Worm (Caenorhabditis elegans) whole organism, late embryonic: ENCODE results near the gene F13E9.13.

Experiments used
- C38D4.7 ChIP-seq: fragments of 200-800 bp; sonication (Bioruptor generic); optimal IDR thresholded peaks from 2 replicates; lab custom pipeline; 2018; ENCODE audit warnings: mild to moderate bottlenecking, missing genetic modification characterization, moderate library complexity, missing compliant biosample characterization
- Y22D7AL.16 ChIP-seq: sonication (generic microtip); optimal IDR thresholded peaks from 2 replicates; lab custom pipeline; 2016; ENCODE audit warnings: missing genetic modification characterization, missing compliant biosample characterization
- ama-1 ChIP-seq: fragments of 150-350 bp; optimal IDR thresholded peaks from 2 replicates; lab custom pipeline; 2014
- ceh-2 ChIP-seq: sonication (generic microtip); optimal IDR thresholded peaks from 2 replicates; lab custom pipeline; 2016; ENCODE audit warnings: missing genotype, missing genetic modification characterization, missing compliant biosample characterization
- ceh-31 ChIP-seq: sonication (generic microtip); optimal IDR thresholded peaks from 2 replicates; lab custom pipeline; 2016; ENCODE audit warnings: missing genetic modification characterization, missing compliant biosample characterization
- ceh-45 ChIP-seq: fragments of 200-800 bp; sonication (Bioruptor generic); IDR thresholded peaks from 2 replicates; pipeline ENCODE4 v1.3.6; 2022; ENCODE audit warnings: missing genetic modification reagents, missing genetic modification characterization, missing compliant biosample characterization
- ceh-48 ChIP-seq: sonication (generic microtip); optimal IDR thresholded peaks from 2 replicates; lab custom pipeline; 2016; ENCODE audit warnings: missing genetic modification characterization, inconsistent platforms, missing compliant biosample characterization
- ceh-6 ChIP-seq: fragments of 200-800 bp; sonication (Bioruptor generic); optimal IDR thresholded peaks from 2 replicates; lab custom pipeline; 2018; ENCODE audit warnings: mild to moderate bottlenecking, missing genetic modification characterization, missing compliant biosample characterization
- ceh-9 ChIP-seq: sonication (generic microtip); optimal IDR thresholded peaks from 2 replicates; lab custom pipeline; 2016; ENCODE audit warnings: mild to moderate bottlenecking, missing genetic modification characterization, inconsistent platforms, missing compliant biosample characterization
- dmd-4 ChIP-seq: sonication (generic microtip); optimal IDR thresholded peaks from 2 replicates; lab custom pipeline; 2016; ENCODE audit warnings: borderline replicate concordance, missing genetic modification characterization, missing compliant biosample characterization
- elt-4 ChIP-seq: sonication (generic microtip); optimal IDR thresholded peaks from 2 replicates; lab custom pipeline; 2016; ENCODE audit warnings: missing genetic modification characterization, missing compliant biosample characterization
- ets-4 ChIP-seq: sonication (generic microtip); optimal IDR thresholded peaks from 2 replicates; lab custom pipeline; 2016; ENCODE audit warnings: missing genetic modification characterization, missing compliant biosample characterization
- eyg-1 ChIP-seq: sonication (generic microtip); optimal IDR thresholded peaks from 2 replicates; lab custom pipeline; 2016; ENCODE audit warnings: missing genotype, missing genetic modification characterization, missing compliant biosample characterization
- fkh-10 ChIP-seq: fragments of 150-350 bp; optimal IDR thresholded peaks from 2 replicates; lab custom pipeline; 2014; ENCODE audit warnings: missing biosample characterization, missing genetic modification reagents, missing genetic modification characterization
- fkh-6 ChIP-seq: sonication (generic microtip); optimal IDR thresholded peaks from 2 replicates; lab custom pipeline; 2016; ENCODE audit warnings: missing genetic modification characterization, missing compliant biosample characterization
- hlh-30 ChIP-seq: sonication (generic microtip); optimal IDR thresholded peaks from 2 replicates; lab custom pipeline; 2017; ENCODE audit warnings: antibody characterized with exemption, missing genetic modification characterization, missing compliant biosample characterization; ENCODE audit not compliant: insufficient read depth
- lim-6 ChIP-seq: sonication (generic microtip); optimal IDR thresholded peaks from 2 replicates; lab custom pipeline; 2016; ENCODE audit warnings: missing genetic modification characterization, missing compliant biosample characterization
- lin-11 ChIP-seq: fragments of 200-800 bp; sonication (Bioruptor generic); optimal IDR thresholded peaks from 2 replicates; lab custom pipeline; 2018; ENCODE audit warnings: mild to moderate bottlenecking, missing genetic modification characterization, missing compliant biosample characterization
- nfya-1 ChIP-seq: sonication (generic microtip); optimal IDR thresholded peaks from 2 replicates; lab custom pipeline; 2017; ENCODE audit warnings: missing genetic modification characterization, mild to moderate bottlenecking, missing compliant biosample characterization, antibody characterized with exemption, moderate library complexity
- nhr-11 ChIP-seq: fragments of 150-350 bp; optimal IDR thresholded peaks from 2 replicates; lab custom pipeline; 2014; ENCODE audit warnings: missing biosample characterization, missing genetic modification characterization
- nhr-232 ChIP-seq: sonication (generic microtip); optimal IDR thresholded peaks from 2 replicates; lab custom pipeline; 2016; ENCODE audit warnings: missing genetic modification characterization, missing compliant biosample characterization
- pat-9 ChIP-seq: fragments of 200-800 bp; sonication (Bioruptor generic); optimal IDR thresholded peaks from 2 replicates; lab custom pipeline; 2018; ENCODE audit warnings: mild to moderate bottlenecking, missing genetic modification characterization, moderate library complexity, missing compliant biosample characterization
- pha-2 ChIP-seq: sonication (generic microtip); optimal IDR thresholded peaks from 2 replicates; lab custom pipeline; 2017; ENCODE audit warnings: mild to moderate bottlenecking, missing genetic modification characterization, missing compliant biosample characterization
- pha-4 ChIP-seq: fragments of 150-350 bp; optimal IDR thresholded peaks from 2 replicates; lab custom pipeline; 2018; ENCODE audit warnings: missing biosample characterization, missing genetic modification reagents, missing genetic modification characterization
- pqm-1 ChIP-seq: sonication (generic microtip); optimal IDR thresholded peaks from 2 replicates; lab custom pipeline; 2016; ENCODE audit warnings: missing genetic modification characterization, missing compliant biosample characterization
- pros-1 ChIP-seq: fragments of 150-350 bp; optimal IDR thresholded peaks from 2 replicates; lab custom pipeline; 2014; ENCODE audit warnings: missing biosample characterization, missing genetic modification reagents, missing genetic modification characterization
- sdc-2 ChIP-seq: sonication (generic microtip); optimal IDR thresholded peaks from 2 replicates; lab custom pipeline; 2016; ENCODE audit warnings: missing genotype, missing genetic modification characterization, missing compliant biosample characterization
- sox-2 ChIP-seq: fragments of 200-800 bp; sonication (Bioruptor generic); IDR thresholded peaks from 2 replicates; pipeline ENCODE4 v1.3.6; 2022; ENCODE audit warnings: missing genetic modification reagents, missing genetic modification characterization, missing compliant biosample characterization
- syd-9 ChIP-seq: sonication (generic microtip); optimal IDR thresholded peaks from 2 replicates; lab custom pipeline; 2016; ENCODE audit warnings: mild to moderate bottlenecking, missing genetic modification characterization, moderate library complexity, missing compliant biosample characterization
- tbx-7 ChIP-seq: sonication (generic microtip); optimal IDR thresholded peaks from 2 replicates; lab custom pipeline; 2016; ENCODE audit warnings: missing genotype, missing genetic modification characterization, missing compliant biosample characterization
- unc-3 ChIP-seq, 2 experiments: fragments of 200-800 bp in 1 of 2; sonication (Bioruptor generic) in 1 of 2; sonication (generic microtip) in 1 of 2; conservative IDR thresholded peaks in 1 of 2; optimal IDR thresholded peaks in 1 of 2; 2 replicates each; pipeline versions ENCODE4 v1.3.6 to Lab custom; 2016 to 2022; ENCODE audit warnings: missing compliant biosample characterization in 2 of 2, missing genetic modification characterization in 2 of 2, missing genetic modification reagents in 1 of 2
- unc-42 ChIP-seq: sonication (generic microtip); optimal IDR thresholded peaks from 2 replicates; lab custom pipeline; 2016; ENCODE audit warnings: missing genotype, missing genetic modification characterization, missing compliant biosample characterization
- unc-55 ChIP-seq: sonication (generic microtip); optimal IDR thresholded peaks from 2 replicates; lab custom pipeline; 2017; ENCODE audit warnings: missing biosample characterization, missing genetic modification reagents, missing genetic modification characterization
- unc-86 ChIP-seq: sonication (generic microtip); optimal IDR thresholded peaks from 2 replicates; lab custom pipeline; 2016; ENCODE audit warnings: missing genetic modification characterization, missing compliant biosample characterization
- ztf-16 ChIP-seq: sonication (generic microtip); optimal IDR thresholded peaks from 2 replicates; lab custom pipeline; 2017; ENCODE audit warnings: missing genetic modification characterization, missing compliant biosample characterization

Gene F13E9.13

ce11 chrIV:10894255-10894654 is 12.9 kb downstream of the F13E9.13 start, which contains the start of gene srlf-14:
srlf-14 (minus strand) TSS chrIV:10894355.
- TF ChIP-seq pqm-1 (tag; lab: Kevin White, UChicago) (no peak), ceh-48 (no peak), eyg-1 (tag; lab: Kevin White, UChicago) (no peak), pha-2 (tag; lab: Kevin White, UChicago) (no peak), fkh-10 (GFP tag; lab: Kevin White, UChicago) (no peak), ceh-31 (tag; lab: Kevin White, UChicago) (no peak), hlh-30 (tag; lab: Kevin White, UChicago) (no peak), lim-6 (tag; lab: Kevin White, UChicago) (no peak), pat-9 (tag; lab: Kevin White, UChicago) (no peak), ztf-16 (tag; lab: Kevin White, UChicago) (no peak), nhr-232 (no peak), lin-11 (tag; lab: Kevin White, UChicago) (no peak), C38D4.7 (GFP tag; lab: Kevin White, UChicago) (no peak), fkh-6 (tag; lab: Kevin White, UChicago) (no peak)

- TF ChIP-seq syd-9 (tag; lab: Kevin White, UChicago) = no peak
- no peak for TF ChIP-seq pha-4 (tag; lab: Kevin White, UChicago)
- TF ChIP-seq sdc-2 (tag; lab: Kevin White, UChicago) = no peak
- no peak for TF ChIP-seq pros-1 (tag; lab: Kevin White, UChicago)
- no peak for TF ChIP-seq nhr-11 (tag; lab: Kevin White, UChicago)
- no peak for TF ChIP-seq Y22D7AL.16
Observed at ce11 chrIV:10896512-10896911, 15.2 kb downstream of the F13E9.13 start, which contains the start of gene srlf-13. srlf-13 (minus strand) TSS chrIV:10896612.

ce11 chrIV:10898160-10898559 is 16.8 kb downstream of the F13E9.13 start:
- no peak for TF ChIP-seq unc-42 (tag; lab: Kevin White, UChicago)
- TF ChIP-seq elt-4 (tag; lab: Kevin White, UChicago) = no peak
- TF ChIP-seq sox-2 = no peak
- no peak for TF ChIP-seq ceh-6 (GFP tag; lab: Kevin White, UChicago)
- TF ChIP-seq Y22D7AL.16 = no peak
- TF ChIP-seq ceh-2 (tag; lab: Kevin White, UChicago) = no peak
- TF ChIP-seq, all 69 proteins: peak for 0

- TF ChIP-seq nfya-1 (tag; lab: Kevin White, UChicago) = no peak
- TF ChIP-seq nhr-11 (tag; lab: Kevin White, UChicago) = no peak
- no peak for TF ChIP-seq ets-4 (tag; lab: Kevin White, UChicago)
- TF ChIP-seq elt-4 (tag; lab: Kevin White, UChicago) = no peak
- no peak for TF ChIP-seq hlh-30 (tag; lab: Kevin White, UChicago)
- no peak for TF ChIP-seq ama-1 (lab: Kevin White, UChicago)
- TF ChIP-seq unc-3 (GFP tag; conservative IDR thresholded peaks at IDR 0.05; lab: Robert Waterston, UW) = no peak
- no peak for TF ChIP-seq unc-3 (tag; optimal IDR thresholded peaks at IDR 0.05; lab: Kevin White, UChicago)
- no peak for TF ChIP-seq lim-6 (tag; lab: Kevin White, UChicago)
- TF ChIP-seq ceh-45 (GFP tag; lab: Robert Waterston, UW) = no peak
- TF ChIP-seq ceh-6 (GFP tag; lab: Kevin White, UChicago) = no peak
- no peak for TF ChIP-seq ceh-9 (tag; lab: Kevin White, UChicago)
- no peak for TF ChIP-seq fkh-6 (tag; lab: Kevin White, UChicago)
- TF ChIP-seq sox-2 = no peak
- TF ChIP-seq unc-86 (tag; lab: Kevin White, UChicago) = no peak
- TF ChIP-seq tbx-7 (tag; lab: Kevin White, UChicago) = no peak
- TF ChIP-seq dmd-4 (tag; lab: Kevin White, UChicago) = no peak
- TF ChIP-seq unc-55 (GFP tag; lab: Kevin White, UChicago) = no peak
Observed at ce11 chrIV:10899091-10899490, 17.7 kb downstream of the F13E9.13 start, which contains the start of the genes F13E9.9 and F13E9.19. F13E9.9 (minus strand) TSS chrIV:10899191. F13E9.19 (plus strand) TSS chrIV:10899406.
